Worm (Caenorhabditis elegans): ENCODE measurements around the gene best-5.

- TF ChIP-seq ZK546.5 (tag; optimal IDR thresholded peaks at IDR 0.05), result no peak
- no peak for TF ChIP-seq sea-2 (GFP tag; optimal IDR thresholded peaks at IDR 0.05)
- no peak for TF ChIP-seq ama-1 (optimal IDR thresholded peaks at IDR 0.05)
- TF ChIP-seq nhr-11 (tag; optimal IDR thresholded peaks at IDR 0.05), result no peak
- TF ChIP-seq skn-1 (tag; optimal IDR thresholded peaks at IDR 0.05), result no peak
- no peak for TF ChIP-seq nhr-237 (tag; optimal IDR thresholded peaks at IDR 0.05)
- TF ChIP-seq egl-27 (tag; optimal IDR thresholded peaks at IDR 0.05), result no peak
- no peak for TF ChIP-seq nhr-12 (tag; optimal IDR thresholded peaks at IDR 0.05)
- TF ChIP-seq pqm-1 (tag; optimal IDR thresholded peaks at IDR 0.05), result no peak
- TF ChIP-seq nhr-76 (tag; optimal IDR thresholded peaks at IDR 0.05), result no peak
- no peak for TF ChIP-seq nhr-28 (tag; optimal IDR thresholded peaks at IDR 0.05)
- no peak for TF ChIP-seq nhr-77 (tag; optimal IDR thresholded peaks at IDR 0.05)
Observed at ce11 chrIII:9661119-9661518, 28.9 kb downstream of the best-5 start.
